Fruit fly (Drosophila melanogaster) S2 (cell line): Measurements from ENCODE around the gene CG7394.

Experiments
- CG8478 ChIP-seq: fragments of >200 bp; optimal IDR thresholded peaks from 2 replicates; lab custom pipeline; 2018
- CTCF ChIP-seq, 2 experiments: fragments of >200 bp; optimal IDR thresholded peaks; 2 replicates each; lab custom pipeline; 2018

dm6 chr3L:11539511-11540329, 22.1 kb upstream of the CG7394 start:
- TF ChIP-seq CG8478 (lab: Kevin White, UChicago) (no peak), CTCF (optimal IDR thresholded peaks at IDR 0.05; lab: Kevin White, UChicago) (no peak)
